Fruit fly (Drosophila melanogaster) whole organism, embryonic: Measurements from ENCODE around the gene CG42591.
A peak's percentile ranks its signal among the peaks of the same experiment; 100 is the strongest.

Experiments used
- Atf3 ChIP-seq: fragments of 200-800 bp; sonication (Bioruptor generic); optimal IDR thresholded peaks from 3 replicates; lab custom pipeline; 2016; ENCODE audit warnings: missing biosample characterization, missing genetic modification characterization
- Atf6 ChIP-seq: fragments of 200-800 bp; sonication (Bioruptor generic); IDR thresholded peaks from 2 replicates; pipeline ENCODE4 v1.3.6; 2022; ENCODE audit warnings: missing biosample characterization, missing genetic modification characterization
- CG1024 ChIP-seq: fragments of 200-800 bp; sonication (Bioruptor generic); IDR thresholded peaks from 2 replicates; pipeline ENCODE4 v1.3.6; 2022; ENCODE audit warnings: missing biosample characterization, missing genetic modification characterization
- CG12769 ChIP-seq: fragments of 200-800 bp; sonication (Bioruptor generic); optimal IDR thresholded peaks from 2 replicates; lab custom pipeline; 2019; ENCODE audit warnings: missing biosample characterization, mild to moderate bottlenecking, missing genetic modification characterization, moderate library complexity
- CG15479 ChIP-seq: fragments of 200-800 bp; sonication (Bioruptor generic); optimal IDR thresholded peaks from 3 replicates; lab custom pipeline; 2019; ENCODE audit warnings: missing biosample characterization, mild to moderate bottlenecking, missing genetic modification characterization, moderate library complexity
- CG15696 ChIP-seq: fragments of 200-800 bp; sonication (Bioruptor generic); optimal IDR thresholded peaks from 2 replicates; lab custom pipeline; 2019; ENCODE audit warnings: missing biosample characterization, mild to moderate bottlenecking, missing genetic modification characterization, moderate library complexity
- CG16813 ChIP-seq: fragments of 200-800 bp; sonication (Bioruptor generic); IDR thresholded peaks from 3 replicates; pipeline ENCODE4 v1.3.6; 2022; ENCODE audit warnings: missing biosample characterization, missing genetic modification characterization; ENCODE audit not compliant: partially characterized antibody
- CG30020 ChIP-seq: fragments of 200-800 bp; optimal IDR thresholded peaks from 2 replicates; lab custom pipeline; 2019; ENCODE audit warnings: missing biosample characterization, mild to moderate bottlenecking, missing genetic modification characterization, moderate library complexity
- CG34224 ChIP-seq: fragments of 200-800 bp; sonication (Bioruptor generic); IDR thresholded peaks from 3 replicates; pipeline ENCODE4 v1.3.6; 2022; ENCODE audit warnings: missing biosample characterization, missing genetic modification characterization; ENCODE audit not compliant: partially characterized antibody
- CG3847 ChIP-seq: fragments of 200-800 bp; sonication (Bioruptor generic); IDR thresholded peaks from 2 replicates; pipeline ENCODE4 v1.3.6; 2022; ENCODE audit warnings: missing biosample characterization, missing genetic modification characterization
- CG3995 ChIP-seq: fragments of 200-800 bp; sonication (Bioruptor generic); optimal IDR thresholded peaks from 3 replicates; lab custom pipeline; 2016; ENCODE audit warnings: missing biosample characterization, missing genetic modification characterization
- CG4328 ChIP-seq: fragments of 200-800 bp; sonication (Bioruptor generic); optimal IDR thresholded peaks from 3 replicates; lab custom pipeline; 2017; ENCODE audit warnings: missing biosample characterization, missing genetic modification reagents, missing genetic modification characterization
- CG43689 ChIP-seq: fragments of 200-800 bp; sonication (Bioruptor generic); IDR thresholded peaks from 2 replicates; pipeline ENCODE4 v1.3.6; 2022; ENCODE audit warnings: missing biosample characterization, missing genetic modification characterization
- CG5953 ChIP-seq: fragments of 200-800 bp; sonication (Bioruptor generic); IDR thresholded peaks from 2 replicates; pipeline ENCODE4 v1.3.6; 2022; ENCODE audit warnings: missing biosample characterization, missing genetic modification characterization
- CG7745 ChIP-seq: fragments of 200-800 bp; sonication (Bioruptor generic); optimal IDR thresholded peaks from 2 replicates; lab custom pipeline; 2018; ENCODE audit warnings: missing biosample characterization, mild to moderate bottlenecking, missing genetic modification characterization, moderate library complexity
- CG8290 ChIP-seq, 3 experiments: fragments of 200-800 bp; sonication (Bioruptor generic); optimal IDR thresholded peaks; 2 replicates each; lab custom pipeline; 2016 to 2019; ENCODE audit warnings: missing biosample characterization in 3 of 3, missing genetic modification characterization in 3 of 3, mild to moderate bottlenecking in 2 of 3, moderate library complexity in 1 of 3
- CTCF ChIP-seq: fragments of 200-800 bp; sonication (Bioruptor generic); optimal IDR thresholded peaks from 2 replicates; lab custom pipeline; 2017; ENCODE audit warnings: missing biosample characterization, mild to moderate bottlenecking, missing genetic modification characterization, moderate library complexity
- Deaf1 ChIP-seq: fragments of 200-800 bp; optimal IDR thresholded peaks from 3 replicates; lab custom pipeline; 2019; ENCODE audit warnings: missing biosample characterization, mild to moderate bottlenecking, missing genetic modification characterization, moderate library complexity
- E2f2 ChIP-seq: fragments of 200-800 bp; sonication (Bioruptor generic); IDR thresholded peaks from 2 replicates; pipeline ENCODE4 v1.3.6; 2022; ENCODE audit warnings: missing biosample characterization, missing genetic modification characterization
- Fer3 ChIP-seq: fragments of 200-800 bp; sonication (Bioruptor generic); optimal IDR thresholded peaks from 2 replicates; lab custom pipeline; 2018; ENCODE audit warnings: missing biosample characterization, mild to moderate bottlenecking, missing genetic modification characterization, moderate library complexity
- GATAe ChIP-seq: fragments of 200-800 bp; sonication (Bioruptor generic); conservative IDR thresholded peaks from 2 replicates; pipeline ENCODE4 v1.3.6; 2022; ENCODE audit warnings: missing biosample characterization, missing genetic modification characterization
- H2.0 ChIP-seq: fragments of 200-800 bp; sonication (Bioruptor generic); IDR thresholded peaks from 2 replicates; pipeline ENCODE4 v1.3.6; 2022; ENCODE audit warnings: missing biosample characterization, missing genetic modification characterization
- HLH3B ChIP-seq: fragments of 200-800 bp; sonication (Bioruptor generic); IDR thresholded peaks from 2 replicates; pipeline ENCODE4 v1.3.6; 2022; ENCODE audit warnings: missing biosample characterization, missing genetic modification characterization
- Hey ChIP-seq: fragments of 200-800 bp; sonication (Bioruptor generic); optimal IDR thresholded peaks from 3 replicates; lab custom pipeline; 2018; ENCODE audit warnings: missing biosample characterization, mild to moderate bottlenecking, missing genetic modification characterization
- Med ChIP-seq: fragments of 200-800 bp; sonication (Bioruptor generic); peaks from one replicate; lab custom pipeline; 2016; ENCODE audit warnings: missing biosample characterization, missing genetic modification characterization, mild to moderate bottlenecking, inconsistent platforms, moderate library complexity
- Mes4 ChIP-seq: fragments of 200-800 bp; sonication (Bioruptor generic); optimal IDR thresholded peaks from 2 replicates; lab custom pipeline; 2016; ENCODE audit warnings: missing biosample characterization, missing genetic modification characterization
- Myb ChIP-seq: fragments of 200-800 bp; sonication (Bioruptor generic); optimal IDR thresholded peaks from 2 replicates; lab custom pipeline; 2016; ENCODE audit warnings: missing biosample characterization, missing genetic modification characterization
- NfI ChIP-seq: fragments of 200-800 bp; sonication (Bioruptor generic); optimal IDR thresholded peaks from 3 replicates; lab custom pipeline; 2018; ENCODE audit warnings: missing biosample characterization, mild to moderate bottlenecking, missing genetic modification characterization, moderate library complexity
- Opbp ChIP-seq: fragments of 200-800 bp; sonication (Bioruptor generic); IDR thresholded peaks from 3 replicates; pipeline ENCODE4 v1.3.6; 2022; ENCODE audit warnings: missing biosample characterization, missing genetic modification characterization; ENCODE audit not compliant: partially characterized antibody
- Pdp1 ChIP-seq, 2 experiments: fragments of 200-800 bp; sonication (Bioruptor generic); optimal IDR thresholded peaks; 3 replicates each; lab custom pipeline; 2016; ENCODE audit warnings: missing biosample characterization in 2 of 2, missing genetic modification characterization in 2 of 2, mild to moderate bottlenecking in 1 of 2, moderate library complexity in 1 of 2
- Poxn ChIP-seq: fragments of 200-800 bp; sonication (Bioruptor generic); IDR thresholded peaks from 2 replicates; pipeline ENCODE4 v1.3.6; 2022; ENCODE audit warnings: missing biosample characterization, missing genetic modification characterization
- Six4 ChIP-seq: fragments of 200-800 bp; sonication (Bioruptor generic); optimal IDR thresholded peaks from 2 replicates; lab custom pipeline; 2016; ENCODE audit warnings: missing biosample characterization, missing genetic modification characterization
- Ssrp ChIP-seq: fragments of 200-800 bp; sonication (Bioruptor generic); optimal IDR thresholded peaks from 2 replicates; lab custom pipeline; 2018; ENCODE audit warnings: missing biosample characterization, mild to moderate bottlenecking, missing genetic modification characterization, moderate library complexity
- bab2 ChIP-seq: fragments of 200-800 bp; sonication (Bioruptor generic); optimal IDR thresholded peaks from 2 replicates; lab custom pipeline; 2016; ENCODE audit warnings: missing biosample characterization, missing genetic modification characterization
- caup ChIP-seq: fragments of 200-800 bp; sonication (Bioruptor generic); optimal IDR thresholded peaks from 3 replicates; lab custom pipeline; 2017; ENCODE audit warnings: missing biosample characterization, mild to moderate bottlenecking, missing genetic modification characterization, moderate library complexity; ENCODE audit not compliant: severe bottlenecking
- da ChIP-seq: fragments of 200-800 bp; sonication (Bioruptor generic); optimal IDR thresholded peaks from 2 replicates; lab custom pipeline; 2016; ENCODE audit warnings: missing biosample characterization, missing genetic modification characterization
- dysf ChIP-seq: fragments of 200-800 bp; sonication (Bioruptor generic); IDR thresholded peaks from 3 replicates; pipeline ENCODE4 v1.3.6; 2022; ENCODE audit warnings: missing biosample characterization, missing genetic modification characterization
- exex ChIP-seq: fragments of 200-800 bp; sonication (Bioruptor generic); optimal IDR thresholded peaks from 4 replicates; lab custom pipeline; 2018; ENCODE audit warnings: missing biosample characterization, mild to moderate bottlenecking, missing genetic modification characterization, moderate library complexity
- fd64A ChIP-seq: fragments of 200-800 bp; sonication (Bioruptor generic); optimal IDR thresholded peaks from 3 replicates; lab custom pipeline; 2018; ENCODE audit warnings: missing biosample characterization, mild to moderate bottlenecking, missing genetic modification characterization
- fd96Cb ChIP-seq: fragments of 200-800 bp; sonication (Bioruptor generic); optimal IDR thresholded peaks from 2 replicates; lab custom pipeline; 2018; ENCODE audit warnings: missing biosample characterization, mild to moderate bottlenecking, missing genetic modification characterization, moderate library complexity
- gro ChIP-seq: fragments of 200-800 bp; sonication (Bioruptor generic); optimal IDR thresholded peaks from 2 replicates; lab custom pipeline; 2016; ENCODE audit warnings: missing biosample characterization, missing genetic modification characterization
- her ChIP-seq: fragments of 200-800 bp; sonication (Bioruptor generic); optimal IDR thresholded peaks from 2 replicates; lab custom pipeline; 2016; ENCODE audit warnings: missing biosample characterization, missing genetic modification characterization
- lov ChIP-seq, 2 experiments: fragments of 200-800 bp in 1 of 2; fragments of >200 bp in 1 of 2; sonication (Bioruptor generic) in 1 of 2; IDR thresholded peaks in 1 of 2; optimal IDR thresholded peaks in 1 of 2; 2 replicates in 1 of 2; 3 replicates in 1 of 2; pipeline versions ENCODE4 v1.3.6 to Lab custom; 2017 to 2022; ENCODE audit warnings: missing biosample characterization in 1 of 2, missing genetic modification characterization in 1 of 2
- onecut ChIP-seq: fragments of 200-800 bp; sonication (Bioruptor generic); IDR thresholded peaks from 2 replicates; pipeline ENCODE4 v1.3.6; 2022; ENCODE audit warnings: missing biosample characterization, missing genetic modification characterization
- pum ChIP-seq: fragments of 200-800 bp; sonication (Bioruptor generic); optimal IDR thresholded peaks from 2 replicates; lab custom pipeline; 2016; ENCODE audit warnings: missing biosample characterization, missing genetic modification characterization
- rib ChIP-seq: fragments of 200-800 bp; sonication (Bioruptor generic); IDR thresholded peaks from 2 replicates; pipeline ENCODE4 v1.3.6; 2022; ENCODE audit warnings: missing biosample characterization, missing genetic modification characterization
- sna ChIP-seq: fragments of 200-800 bp; sonication (Bioruptor generic); IDR thresholded peaks from 2 replicates; pipeline ENCODE4 v1.3.6; 2022; ENCODE audit warnings: missing biosample characterization, missing genetic modification characterization; ENCODE audit not compliant: partially characterized antibody
- so ChIP-seq: fragments of 200-800 bp; sonication (Bioruptor generic); IDR thresholded peaks from 3 replicates; pipeline ENCODE4 v1.3.6; 2022; ENCODE audit warnings: missing biosample characterization, missing genetic modification characterization
- stwl ChIP-seq: fragments of 200-800 bp; sonication (Bioruptor generic); optimal IDR thresholded peaks from 3 replicates; lab custom pipeline; 2018; ENCODE audit warnings: missing biosample characterization, mild to moderate bottlenecking, missing genetic modification characterization, moderate library complexity
- trh ChIP-seq: fragments of 200-800 bp; sonication (Bioruptor generic); optimal IDR thresholded peaks from 2 replicates; lab custom pipeline; 2016; ENCODE audit warnings: missing biosample characterization, missing genetic modification characterization

Gene CG42591

dm6 chr3L:8071693-8072260, 2.0 kb upstream of the CG42591 start (continued):
- no peak for TF ChIP-seq GATAe (GFP tag; lab: Robert Waterston, UW)
- TF ChIP-seq dysf (GFP tag; lab: Robert Waterston, UW), result no peak
- no peak for TF ChIP-seq Atf3 (GFP tag; lab: Kevin White, UChicago)
- TF ChIP-seq CG4328, result no peak
- no peak for TF ChIP-seq gro (GFP tag; lab: Kevin White, UChicago)
- peak; percentile 70 for TF ChIP-seq Med (GFP tag; lab: Kevin White, UChicago)
- no peak for TF ChIP-seq her (GFP tag; lab: Kevin White, UChicago)
- TF ChIP-seq CG12769 (tag; lab: Kevin White, UChicago), result no peak
- TF ChIP-seq Hey (tag; lab: Kevin White, UChicago), result no peak
- TF ChIP-seq CG16813 (GFP tag; lab: Robert Waterston, UW), result no peak
- TF ChIP-seq da (GFP tag; lab: Kevin White, UChicago), result no peak
- TF ChIP-seq CG15696 (tag; lab: Kevin White, UChicago), result no peak
- no peak for TF ChIP-seq fd96Cb (tag; lab: Kevin White, UChicago)
- no peak for TF ChIP-seq NfI (GFP tag; lab: Kevin White, UChicago)
- no peak for TF ChIP-seq CG3847 (GFP tag; lab: Robert Waterston, UW)
- TF ChIP-seq Deaf1 (tag; lab: Kevin White, UChicago), result no peak
- TF ChIP-seq Poxn, result no peak
- no peak for TF ChIP-seq Six4 (GFP tag; lab: Kevin White, UChicago)
- TF ChIP-seq bab2 (GFP tag; lab: Kevin White, UChicago), result no peak
- no peak for TF ChIP-seq lov (optimal IDR thresholded peaks at IDR 0.05; lab: Kevin White, UChicago)
- TF ChIP-seq lov (GFP tag; IDR thresholded peaks at IDR 0.05; lab: Robert Waterston, UW), result no peak
- no peak for TF ChIP-seq CG5953 (GFP tag; lab: Robert Waterston, UW)
- peak; percentile 9 for TF ChIP-seq stwl (tag; lab: Kevin White, UChicago)
- no peak for TF ChIP-seq Mes4 (GFP tag; lab: Kevin White, UChicago)
- TF ChIP-seq CG3995 (GFP tag; lab: Kevin White, UChicago), result peak; percentile 2
- TF ChIP-seq CG8290 (GFP tag; optimal IDR thresholded peaks at IDR 0.05; lab: Kevin White, UChicago), result no peak
- TF ChIP-seq CG8290 (tag; optimal IDR thresholded peaks at IDR 0.05; lab: Kevin White, UChicago), result peak in 1 of 2 experiments; percentile 7
- no peak for TF ChIP-seq Fer3
- peak; percentile 17; the same call in 1 of the 3 replicates for TF ChIP-seq CG34224
- peak; percentile 85 for TF ChIP-seq E2f2
- no peak for TF ChIP-seq exex (tag; lab: Kevin White, UChicago)
- no peak for TF ChIP-seq HLH3B (GFP tag; lab: Robert Waterston, UW)
- TF ChIP-seq sna (GFP tag; lab: Robert Waterston, UW), result 0 out of 2 replicates have a peak, but pooled peaks have one; percentile 40
- no peak for TF ChIP-seq fd64A (GFP tag; lab: Kevin White, UChicago)
- TF ChIP-seq CTCF (GFP tag; lab: Kevin White, UChicago), result peak; percentile 83
- no peak for TF ChIP-seq CG1024 (GFP tag; lab: Robert Waterston, UW)
- TF ChIP-seq Opbp, result 0 out of 3 replicates have a peak, but pooled peaks have one; percentile 44
- no peak for TF ChIP-seq CG43689 (GFP tag; lab: Robert Waterston, UW)
- TF ChIP-seq rib, result no peak
- TF ChIP-seq Myb (GFP tag; lab: Kevin White, UChicago), result no peak
- TF ChIP-seq Atf6 (GFP tag; lab: Robert Waterston, UW), result no peak
- no peak for TF ChIP-seq trh (GFP tag; lab: Kevin White, UChicago)
- no peak for TF ChIP-seq CG15479 (GFP tag; lab: Kevin White, UChicago)
- no peak for TF ChIP-seq CG7745 (tag; lab: Kevin White, UChicago)
- no peak for TF ChIP-seq CG30020 (tag; lab: Kevin White, UChicago)
- no peak for TF ChIP-seq Pdp1 (GFP tag; optimal IDR thresholded peaks at IDR 0.05; lab: Kevin White, UChicago)
- TF ChIP-seq H2.0 (GFP tag; lab: Robert Waterston, UW), result no peak
- no peak for TF ChIP-seq onecut
- TF ChIP-seq Ssrp (tag; lab: Kevin White, UChicago), result no peak
- no peak for TF ChIP-seq so (GFP tag; lab: Robert Waterston, UW)
- no peak for TF ChIP-seq pum
- TF ChIP-seq caup (GFP tag; lab: Kevin White, UChicago), result no peak
